Worm (Caenorhabditis elegans) whole organism, L2 larva: ENCODE results near the gene T23F11.6.

Experiments
- R02D3.7 ChIP-seq: fragments of 150-350 bp; optimal IDR thresholded peaks from 2 replicates; lab custom pipeline; 2014; ENCODE audit warnings: missing biosample characterization, missing genetic modification characterization
- fos-1 ChIP-seq: fragments of 150-350 bp; optimal IDR thresholded peaks from 2 replicates; lab custom pipeline; 2014; ENCODE audit warnings: missing biosample characterization, missing genetic modification characterization
- nhr-12 ChIP-seq: fragments of 150-350 bp; optimal IDR thresholded peaks from 2 replicates; lab custom pipeline; 2014; ENCODE audit warnings: missing biosample characterization, missing genetic modification characterization

DNA sequence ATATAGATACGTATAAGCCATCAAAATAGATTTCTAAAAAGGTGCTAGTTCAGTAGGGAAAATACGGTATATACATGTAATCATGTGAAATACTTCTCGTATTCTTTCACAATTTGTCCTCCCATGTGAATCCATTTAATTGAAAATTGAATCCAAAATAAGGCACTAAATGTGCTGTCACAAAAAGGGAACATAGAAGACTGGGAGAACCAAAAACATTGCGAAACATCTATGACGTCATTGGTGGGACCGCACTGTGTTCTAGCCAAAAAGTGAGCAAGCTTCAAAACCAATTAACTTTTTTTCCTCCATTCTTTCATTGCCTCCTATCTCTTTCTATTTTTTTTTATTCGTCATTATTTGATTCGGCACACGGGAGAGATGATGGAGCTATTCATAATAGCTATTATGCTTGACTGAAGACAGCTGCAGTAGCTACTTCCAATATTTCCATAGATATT is 10.7 kb upstream of the T23F11.6 start, which contains the start of gene cdka-1:
- TF ChIP-seq nhr-12 (tag; lab: Kevin White, UChicago) (no peak), fos-1 (tag; lab: Kevin White, UChicago) (no peak), R02D3.7 (no peak)
